Worm (Caenorhabditis elegans): Measurements from ENCODE around the gene apy-1.

The apy-1 gene

DNA sequence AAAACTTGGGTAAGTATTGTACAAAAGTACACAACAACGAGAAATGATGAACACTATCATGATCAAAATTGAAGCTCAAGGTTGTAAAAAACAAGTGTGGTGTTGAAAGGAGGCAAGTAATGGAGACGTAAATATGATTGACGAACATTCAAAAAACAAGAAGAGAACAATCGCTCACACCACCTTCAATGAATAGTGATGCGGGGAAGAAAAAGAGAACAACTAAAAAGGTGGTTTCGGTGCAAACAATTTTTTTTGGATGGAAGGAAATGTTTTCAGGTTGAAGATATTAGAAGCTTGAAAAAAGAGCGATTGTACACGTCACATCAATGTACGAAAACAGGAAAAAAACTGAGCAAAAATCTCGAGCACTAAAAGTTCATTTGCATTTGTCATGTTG is 44.9 kb upstream of the apy-1 start:
- TF ChIP-seq F10B5.3 (tag; optimal IDR thresholded peaks at IDR 0.05) (no peak), daf-19 (GFP tag; conservative IDR thresholded peaks at IDR 0.05) (no peak), lin-15B (tag; optimal IDR thresholded peaks at IDR 0.05) (no peak), mdt-29 (GFP tag; IDR thresholded peaks at IDR 0.05) (no peak), ctbp-1 (GFP tag; IDR thresholded peaks at IDR 0.05) (no peak), ZK337.2 (GFP tag; IDR thresholded peaks at IDR 0.05) (no peak), nhr-41 (GFP tag; IDR thresholded peaks at IDR 0.05) (no peak), unc-62 (GFP tag; optimal IDR thresholded peaks at IDR 0.05 in 1 of 2) (peak in 1 of 2 experiments; percentile 94), unc-62 (tag; optimal IDR thresholded peaks at IDR 0.05) (no peak)

DNA sequence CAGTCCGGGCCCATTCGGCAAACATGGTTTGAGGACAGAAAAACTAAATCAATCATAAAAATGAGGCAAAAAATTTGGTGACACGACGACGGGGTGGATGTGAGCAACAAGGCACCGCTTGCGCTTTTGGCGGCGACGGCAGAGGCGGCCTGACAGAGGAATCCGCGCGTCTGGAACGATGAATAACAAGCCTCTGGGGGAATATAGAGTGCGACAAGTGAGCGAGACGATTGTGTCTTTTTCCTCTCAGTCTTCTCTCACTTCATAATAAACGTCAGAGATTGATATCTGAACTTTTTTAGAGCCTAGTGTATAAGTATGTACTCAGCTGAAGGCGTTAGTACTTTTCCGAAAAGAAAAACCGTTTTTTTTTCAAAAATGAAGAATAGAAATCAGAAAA is 38.5 kb upstream of the apy-1 start, which contains the start of gene twk-17:
twk-17 (minus strand) TSS at position 101 of the 400 bp plus-strand sequence.
- TF ChIP-seq lin-29 (GFP tag; IDR thresholded peaks at IDR 0.05): no peak
- no peak for TF ChIP-seq snpc-1.2 (GFP tag; IDR thresholded peaks at IDR 0.05)
- 0 out of 2 replicates have a peak, but pooled peaks have one; percentile 63 for TF ChIP-seq D1046.2 (GFP tag; IDR thresholded peaks at IDR 0.05)
- TF ChIP-seq set-16 (GFP tag; IDR thresholded peaks at IDR 0.05): 0 out of 2 replicates have a peak, but pooled peaks have one; percentile 18
- TF ChIP-seq pqm-1 (tag; optimal IDR thresholded peaks at IDR 0.05): no peak

ce11 chrX:7596627-7597026 is 27.1 kb upstream of the apy-1 start, which contains the start of gene C44E12.1:
C44E12.1 (plus strand) TSS chrX:7596927.
- TF ChIP-seq aha-1 (tag) (peak; percentile 74), T20F7.1 (GFP tag; optimal IDR thresholded peaks at IDR 0.05) (no peak)

ce11 chrX:7596029-7596428 is 26.5 kb upstream of the apy-1 start:
- no peak for TF ChIP-seq ces-1 (GFP tag; optimal IDR thresholded peaks at IDR 0.05)
- TF ChIP-seq php-3 (GFP tag; IDR thresholded peaks at IDR 0.05): peak; percentile 96
- TF ChIP-seq nhr-76 (tag; optimal IDR thresholded peaks at IDR 0.05): no peak
- no peak for TF ChIP-seq rbr-2 (tag; optimal IDR thresholded peaks at IDR 0.05)
- no peak for TF ChIP-seq lin-1 (GFP tag; IDR thresholded peaks at IDR 0.05)
- TF ChIP-seq F26F4.8 (GFP tag; conservative IDR thresholded peaks at IDR 0.05): no peak
- peak; percentile 75 for TF ChIP-seq nhr-28 (tag; optimal IDR thresholded peaks at IDR 0.05)
- peak; percentile 45 for TF ChIP-seq hlh-11 (tag; optimal IDR thresholded peaks at IDR 0.05)
- TF ChIP-seq tra-1 (GFP tag; IDR thresholded peaks at IDR 0.05): peak; percentile 73
- no peak for TF ChIP-seq ZK546.5 (tag; optimal IDR thresholded peaks at IDR 0.05)
- no peak for TF ChIP-seq hlh-30 (tag; optimal IDR thresholded peaks at IDR 0.05; ENCODE audit: insufficient read depth)
- TF ChIP-seq unc-39 (tag; optimal IDR thresholded peaks at IDR 0.05): no peak
- no peak for TF ChIP-seq ztf-11 (tag; optimal IDR thresholded peaks at IDR 0.05)
- no peak for TF ChIP-seq F44E2.7 (GFP tag; IDR thresholded peaks at IDR 0.05)
- peak in 1 of 2 experiments; percentile 87 for TF ChIP-seq unc-62 (GFP tag; optimal IDR thresholded peaks at IDR 0.05 in 1 of 2)
- no peak for TF ChIP-seq unc-62 (tag; optimal IDR thresholded peaks at IDR 0.05)
- no peak for TF ChIP-seq mdt-29 (GFP tag; IDR thresholded peaks at IDR 0.05)
- no peak for TF ChIP-seq mxl-3 (GFP tag; optimal IDR thresholded peaks at IDR 0.05)
- no peak for TF ChIP-seq madf-5 (GFP tag; IDR thresholded peaks at IDR 0.05)
- TF ChIP-seq nhr-48 (tag; optimal IDR thresholded peaks at IDR 0.05): no peak
- TF ChIP-seq T20F7.1 (GFP tag; optimal IDR thresholded peaks at IDR 0.05): no peak
- no peak for TF ChIP-seq R02D3.7 (tag; optimal IDR thresholded peaks at IDR 0.05)
- TF ChIP-seq dve-1 (tag; optimal IDR thresholded peaks at IDR 0.05; ENCODE audit: insufficient read depth): peak; percentile 60
- peak in 1 of 2 experiments; percentile 44 for TF ChIP-seq mdl-1 (tag; optimal IDR thresholded peaks at IDR 0.05)
- peak; percentile 53; the same call in 1 of the 2 replicates for TF ChIP-seq ceh-20 (GFP tag; IDR thresholded peaks at IDR 0.05)
- TF ChIP-seq nhr-102 (tag; optimal IDR thresholded peaks at IDR 0.05): peak; percentile 19
- TF ChIP-seq aha-1 (tag): no peak
- peak in 1 of 2 experiments; percentile 42 for TF ChIP-seq hif-1 (tag; optimal IDR thresholded peaks at IDR 0.05)
- no peak for TF ChIP-seq fkh-10 (GFP tag; optimal IDR thresholded peaks at IDR 0.05)
- no peak for TF ChIP-seq fos-1 (tag; optimal IDR thresholded peaks at IDR 0.05)
- no peak for TF ChIP-seq zag-1 (tag; optimal IDR thresholded peaks at IDR 0.05)
- TF ChIP-seq gei-8 (GFP tag; optimal IDR thresholded peaks at IDR 0.05): no peak
- no peak for TF ChIP-seq mep-1 (tag; optimal IDR thresholded peaks at IDR 0.05)
- peak; percentile 42 for TF ChIP-seq dmd-6 (GFP tag; IDR thresholded peaks at IDR 0.05)
- no peak for TF ChIP-seq daf-8 (GFP tag; IDR thresholded peaks at IDR 0.05)
- no peak for TF ChIP-seq nhr-237 (tag; optimal IDR thresholded peaks at IDR 0.05)

Data from whole organism, L4 larva.